Worm (Caenorhabditis elegans): ENCODE results near the gene F38B6.2.

Gene F38B6.2

DNA sequence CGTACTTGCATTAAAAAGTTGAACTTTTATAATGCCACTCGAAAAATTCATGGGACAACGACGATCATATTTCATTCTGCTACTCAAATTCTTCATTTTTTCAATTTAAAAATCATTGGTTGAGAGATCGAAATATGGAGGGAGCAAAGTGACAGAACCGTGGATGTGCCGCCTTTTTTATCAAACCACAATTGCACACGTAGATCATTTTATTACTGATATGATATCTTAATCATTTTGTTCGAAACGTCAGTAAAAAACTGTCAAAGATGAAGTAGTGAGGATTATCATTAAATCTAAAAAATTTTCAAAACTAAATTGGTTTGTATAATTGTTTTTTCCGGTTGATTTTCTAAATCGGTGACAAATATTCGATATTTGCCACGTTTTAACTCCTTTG is 44.2 kb upstream of the F38B6.2 start:
- peak; percentile 40 for TF ChIP-seq elt-2 (tag; optimal IDR thresholded peaks at IDR 0.05)
- TF ChIP-seq fos-1 (tag; optimal IDR thresholded peaks at IDR 0.05), result no peak
- TF ChIP-seq sox-4 (tag; optimal IDR thresholded peaks at IDR 0.05), result no peak

DNA sequence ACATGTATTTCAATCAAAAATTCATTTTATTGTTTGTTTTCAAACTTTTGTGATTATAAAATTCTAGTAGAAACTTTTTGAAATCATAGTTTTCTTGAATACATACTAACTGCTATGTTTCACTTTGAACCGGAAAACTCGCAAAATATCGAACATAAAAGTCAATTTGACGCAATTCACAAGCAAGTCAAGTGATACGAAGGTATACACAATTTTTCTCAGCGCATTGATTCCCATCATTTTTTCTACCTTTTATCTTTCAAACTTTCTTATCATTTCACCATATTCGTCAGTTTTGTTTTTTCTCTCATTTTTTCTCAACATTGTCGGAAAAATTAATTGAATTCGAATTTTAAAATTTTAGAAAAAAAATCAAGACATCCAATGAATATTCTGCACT is 43.2 kb upstream of the F38B6.2 start, which contains the start of gene nhr-173:
TSS of gene nhr-173 (plus strand) at position 366 of the 400 bp plus-strand sequence.
- no peak for TF ChIP-seq swsn-7 (tag; optimal IDR thresholded peaks at IDR 0.05)
- peak; percentile 23 for TF ChIP-seq elt-2 (tag; optimal IDR thresholded peaks at IDR 0.05)
- peak; percentile 12 for TF ChIP-seq nhr-20 (tag; optimal IDR thresholded peaks at IDR 0.05)
- peak; percentile 1 for TF ChIP-seq blmp-1 (tag; optimal IDR thresholded peaks at IDR 0.05)
- TF ChIP-seq elt-3 (tag; optimal IDR thresholded peaks at IDR 0.05), result peak in 1 of 6 experiments; percentile 4

DNA sequence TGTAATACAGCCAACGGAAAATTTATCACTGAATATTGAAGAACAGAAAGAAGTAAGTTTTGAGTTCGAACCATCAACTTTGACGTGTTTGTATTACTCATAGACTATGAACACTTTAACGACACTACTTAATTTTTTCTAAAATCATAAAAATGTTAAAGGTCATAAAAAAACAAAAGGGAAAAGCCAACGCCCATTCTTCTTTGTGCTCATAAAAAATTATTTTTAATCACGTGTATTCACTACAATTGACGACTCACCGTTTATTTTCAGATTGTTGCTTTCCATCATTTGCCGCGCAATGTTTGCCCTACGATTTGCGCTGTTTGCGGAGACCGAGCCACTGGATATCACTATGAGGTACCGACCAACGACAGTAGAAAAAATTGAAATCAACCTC is 42.1 kb upstream of the F38B6.2 start:
- TF ChIP-seq efl-1 (optimal IDR thresholded peaks at IDR 0.05) (no peak), efl-1 (GFP tag; optimal IDR thresholded peaks at IDR 0.05 in 1 of 2) (peak in 1 of 2 experiments; percentile 85), ceh-8 (GFP tag; optimal IDR thresholded peaks at IDR 0.05) (no peak), sup-37 (GFP tag; optimal IDR thresholded peaks at IDR 0.05) (no peak)

DNA sequence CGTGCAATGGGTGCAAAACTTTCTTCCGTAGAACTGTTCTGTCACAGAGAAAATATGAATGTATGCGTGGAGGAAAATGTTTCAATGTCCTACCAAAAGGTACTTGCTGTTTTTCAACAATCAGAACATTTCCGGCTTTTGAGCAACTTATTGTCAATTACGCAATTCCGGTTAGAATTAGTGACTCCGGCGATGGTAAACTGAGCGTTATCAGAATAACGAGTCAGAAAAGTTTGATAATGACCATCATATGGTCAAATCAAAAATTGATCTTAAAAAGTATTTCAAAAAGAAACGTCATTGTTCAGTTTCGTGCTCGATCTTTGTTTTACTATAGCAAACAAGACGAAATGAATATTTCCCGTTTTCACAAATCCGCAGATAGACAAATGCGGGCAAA is 41.6 kb upstream of the F38B6.2 start:
- TF ChIP-seq elt-2 (tag; optimal IDR thresholded peaks at IDR 0.05), result peak; percentile 34
- no peak for TF ChIP-seq ets-5 (GFP tag; IDR thresholded peaks at IDR 0.05)

DNA sequence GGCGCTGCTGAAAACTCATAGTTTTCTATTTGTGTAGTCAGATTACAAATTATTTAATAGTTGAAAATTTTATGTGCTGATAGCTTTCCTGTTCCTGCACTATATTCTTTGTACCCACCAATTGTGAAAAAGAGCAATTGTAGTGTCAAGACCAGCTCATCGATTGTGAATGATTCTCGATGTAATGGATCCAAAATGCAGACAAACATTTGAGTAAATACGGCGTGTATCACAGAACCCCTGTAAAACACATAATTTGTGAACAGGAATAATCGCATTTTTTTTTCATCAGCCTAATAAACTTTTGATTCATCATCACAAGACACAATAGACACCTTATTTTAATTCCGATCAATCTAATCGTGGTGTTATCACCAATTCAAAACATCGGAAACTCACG is 36.1 kb upstream of the F38B6.2 start:
- TF ChIP-seq pag-3 (tag; optimal IDR thresholded peaks at IDR 0.05; ENCODE audit: borderline replicate concordance, insufficient read depth) (no peak), ztf-11 (tag; optimal IDR thresholded peaks at IDR 0.05) (no peak), mef-2 (tag; optimal IDR thresholded peaks at IDR 0.05) (no peak), efl-1 (optimal IDR thresholded peaks at IDR 0.05) (no peak), efl-1 (GFP tag; optimal IDR thresholded peaks at IDR 0.05 in 1 of 2) (peak in 1 of 2 experiments; percentile 67)

DNA sequence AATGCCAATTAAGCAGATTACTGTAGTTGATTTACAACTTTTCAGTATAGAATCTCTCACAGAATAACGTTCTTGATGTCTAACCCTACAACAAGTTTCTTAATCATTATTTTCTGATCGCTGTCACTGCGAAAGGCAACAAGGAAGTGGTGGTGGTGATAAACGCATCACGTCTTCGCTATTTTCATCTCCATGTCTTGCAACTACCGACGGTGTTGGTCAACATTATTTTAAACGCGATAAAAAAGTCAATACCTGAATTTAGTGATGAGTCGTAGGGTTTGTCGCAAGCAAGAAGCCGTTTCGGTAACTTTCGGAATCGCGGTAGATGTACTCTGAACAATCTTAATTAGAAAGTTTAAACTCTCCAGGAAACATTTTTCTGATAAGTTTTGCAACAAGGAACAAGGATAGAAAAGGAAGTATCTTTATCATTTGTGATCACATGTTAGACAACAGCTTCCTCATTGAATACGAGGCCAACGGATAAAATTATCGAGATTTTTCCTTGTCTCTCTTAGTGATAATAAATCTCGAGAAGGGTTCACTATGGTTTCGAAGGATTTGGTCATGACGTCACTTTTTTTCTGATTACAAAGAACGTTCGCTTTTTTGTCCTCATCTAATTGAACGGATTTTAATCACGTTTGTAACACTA is 34.4 kb upstream of the F38B6.2 start:
- TF ChIP-seq nhr-90 (tag; optimal IDR thresholded peaks at IDR 0.05; ENCODE audit: poor library complexity) (peak; percentile 5), nhr-85 (tag) (peak; percentile 73), lin-14 (GFP tag; optimal IDR thresholded peaks at IDR 0.05) (peak; percentile 19), tbx-2 (tag; optimal IDR thresholded peaks at IDR 0.05) (peak; percentile 53), fkh-10 (GFP tag; optimal IDR thresholded peaks at IDR 0.05) (no peak), egl-13 (tag; optimal IDR thresholded peaks at IDR 0.05) (no peak), ztf-4 (tag; optimal IDR thresholded peaks at IDR 0.05) (peak; percentile 44), blmp-1 (tag; optimal IDR thresholded peaks at IDR 0.05) (peak; percentile 51), elt-3 (tag; optimal IDR thresholded peaks at IDR 0.05) (peak in 2 of 6 experiments; percentile 20 to 74), hpl-2 (GFP tag; optimal IDR thresholded peaks at IDR 0.05) (no peak), nhr-71 (tag; optimal IDR thresholded peaks at IDR 0.05) (peak; percentile 22), nhr-20 (tag; optimal IDR thresholded peaks at IDR 0.05) (peak; percentile 42), efl-1 (optimal IDR thresholded peaks at IDR 0.05) (no peak), efl-1 (GFP tag; optimal IDR thresholded peaks at IDR 0.05 in 1 of 2) (peak in 1 of 2 experiments; percentile 59)

DNA sequence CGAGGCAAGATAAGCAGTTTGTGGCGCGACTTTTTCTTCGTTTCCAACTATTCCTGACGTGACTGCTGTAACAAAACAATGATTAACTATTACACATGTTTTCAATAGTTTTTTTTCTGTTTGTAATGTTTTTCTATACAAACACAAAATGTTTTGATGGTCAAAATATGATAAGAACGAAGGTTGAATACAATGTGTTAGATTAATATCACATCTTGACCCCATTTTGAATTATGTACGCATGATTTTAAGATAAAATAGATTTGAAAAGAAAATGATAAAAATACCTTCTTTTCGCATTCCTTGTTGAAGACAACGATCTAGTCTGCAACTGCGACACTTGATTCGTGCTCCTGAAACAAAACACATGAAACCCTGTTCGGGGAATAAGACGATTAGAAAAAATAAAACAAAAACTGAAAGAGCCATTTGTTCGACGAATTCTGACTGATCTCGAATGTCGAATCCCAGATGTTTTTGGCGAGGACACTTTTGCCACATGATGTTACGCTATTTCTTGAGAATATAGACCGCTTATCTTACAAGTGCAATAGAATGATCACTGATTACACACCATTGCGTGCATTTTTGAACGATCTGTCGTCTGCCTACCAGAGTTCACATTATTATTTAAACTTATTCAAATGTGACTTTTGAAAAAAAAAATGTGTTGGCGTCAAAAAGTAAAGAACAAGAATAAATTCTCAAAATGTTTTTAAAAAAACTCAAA is 33.0 kb upstream of the F38B6.2 start:
- TF ChIP-seq F16B12.6 (tag; optimal IDR thresholded peaks at IDR 0.05), result no peak
- no peak for TF ChIP-seq swsn-7 (tag; optimal IDR thresholded peaks at IDR 0.05)
- no peak for TF ChIP-seq hpl-2 (GFP tag; optimal IDR thresholded peaks at IDR 0.05)
- no peak for TF ChIP-seq alr-1 (tag; optimal IDR thresholded peaks at IDR 0.05; ENCODE audit: borderline replicate concordance)
- TF ChIP-seq unc-130 (tag; optimal IDR thresholded peaks at IDR 0.05), result no peak
- no peak for TF ChIP-seq sup-37 (GFP tag; optimal IDR thresholded peaks at IDR 0.05)
- peak; percentile 17 for TF ChIP-seq nhr-90 (tag; optimal IDR thresholded peaks at IDR 0.05; ENCODE audit: poor library complexity)
- no peak for TF ChIP-seq aly-2 (tag; optimal IDR thresholded peaks at IDR 0.05)
- TF ChIP-seq vab-15 (tag; optimal IDR thresholded peaks at IDR 0.05), result no peak
- peak in 1 of 2 experiments; percentile 23 for TF ChIP-seq lin-35 (GFP tag; optimal IDR thresholded peaks at IDR 0.05)
- TF ChIP-seq nhr-71 (tag; optimal IDR thresholded peaks at IDR 0.05), result peak; percentile 42
- TF ChIP-seq isw-1 (GFP tag; IDR thresholded peaks at IDR 0.05), result no peak
- no peak for TF ChIP-seq sox-4 (tag; optimal IDR thresholded peaks at IDR 0.05)
- no peak for TF ChIP-seq nhr-85 (tag)
- TF ChIP-seq nhr-84 (tag; optimal IDR thresholded peaks at IDR 0.05), result no peak
- TF ChIP-seq nhr-76 (tag; optimal IDR thresholded peaks at IDR 0.05), result no peak
- no peak for TF ChIP-seq blmp-1 (tag; optimal IDR thresholded peaks at IDR 0.05)
- no peak for TF ChIP-seq hlh-4 (tag; optimal IDR thresholded peaks at IDR 0.05)
- TF ChIP-seq ces-1 (GFP tag; optimal IDR thresholded peaks at IDR 0.05), result no peak
- TF ChIP-seq nhr-77 (tag; optimal IDR thresholded peaks at IDR 0.05), result no peak
